Worm (Caenorhabditis elegans) whole organism, early embryonic: ENCODE results near the gene fbxa-138.

Source experiments
- ama-1 ChIP-seq: fragments of 150-350 bp; optimal IDR thresholded peaks from 2 replicates; lab custom pipeline; 2014
- ets-7 ChIP-seq: sonication (generic microtip); optimal IDR thresholded peaks from 2 replicates; lab custom pipeline; 2016; ENCODE audit warnings: missing genotype, missing genetic modification characterization, missing compliant biosample characterization
- flt-1 ChIP-seq: fragments of 200-800 bp; sonication (Bioruptor generic); IDR thresholded peaks from 2 replicates; pipeline ENCODE4 v1.3.6; 2022; ENCODE audit warnings: missing genetic modification characterization, missing compliant biosample characterization
- hmbx-1 ChIP-seq: sonication (generic microtip); optimal IDR thresholded peaks from 2 replicates; lab custom pipeline; 2016; ENCODE audit warnings: mild to moderate bottlenecking, missing genetic modification characterization, missing compliant biosample characterization
- hmg-4 ChIP-seq: fragments of 200-800 bp; sonication (Bioruptor generic); optimal IDR thresholded peaks from 2 replicates; lab custom pipeline; 2018; ENCODE audit warnings: mild to moderate bottlenecking, missing genetic modification characterization, missing compliant biosample characterization
- hnd-1 ChIP-seq: sonication (generic microtip); optimal IDR thresholded peaks from 2 replicates; lab custom pipeline; 2016; ENCODE audit warnings: missing genetic modification characterization, missing compliant biosample characterization
- pes-1 ChIP-seq: fragments of 200-800 bp; sonication (Bioruptor generic); IDR thresholded peaks from 2 replicates; pipeline ENCODE4 v1.3.6; 2022; ENCODE audit warnings: missing genetic modification reagents, missing genetic modification characterization, missing compliant biosample characterization
- sea-1 ChIP-seq: fragments of 200-800 bp; sonication (Bioruptor generic); conservative IDR thresholded peaks from 2 replicates; pipeline ENCODE4 v1.3.6; 2022; ENCODE audit warnings: missing genetic modification characterization, missing compliant biosample characterization
- tbx-11 ChIP-seq: fragments of 200-800 bp; sonication (Bioruptor generic); IDR thresholded peaks from 2 replicates; pipeline ENCODE4 v1.3.6; 2022; ENCODE audit warnings: missing genetic modification characterization, missing compliant biosample characterization
- tbx-37 ChIP-seq: fragments of 200-800 bp; sonication (Bioruptor generic); conservative IDR thresholded peaks from 2 replicates; pipeline ENCODE4 v1.3.6; 2022; ENCODE audit warnings: missing genetic modification reagents, missing genetic modification characterization, missing compliant biosample characterization

- TF ChIP-seq pes-1 (GFP tag; lab: Robert Waterston, UW) (no peak), ama-1 (no peak), flt-1 (GFP tag; lab: Robert Waterston, UW) (no peak), ets-7 (tag; lab: Kevin White, UChicago) (no peak), hmbx-1 (tag; lab: Kevin White, UChicago) (no peak), tbx-37 (GFP tag; lab: Robert Waterston, UW) (no peak), hnd-1 (tag; lab: Kevin White, UChicago) (no peak), sea-1 (GFP tag; lab: Robert Waterston, UW) (no peak), hmg-4 (no peak), tbx-11 (no peak)
Observed at ce11 chrIII:1342488-1342887, 41.6 kb downstream of the fbxa-138 start, which contains the start of gene fbxa-26.
